Worm (Caenorhabditis elegans) whole organism, L1 larva: ENCODE results near the gene cpt-1.

Source experiments
- C04F5.9 ChIP-seq: sonication (generic microtip); optimal IDR thresholded peaks from 2 replicates; lab custom pipeline; 2016; ENCODE audit warnings: missing genetic modification characterization, missing compliant biosample characterization
- C16A3.4 ChIP-seq: fragments of 150-350 bp; optimal IDR thresholded peaks from 2 replicates; lab custom pipeline; 2014; ENCODE audit warnings: missing biosample characterization, missing genetic modification characterization
- C34B4.2 ChIP-seq: sonication (generic microtip); optimal IDR thresholded peaks from 2 replicates; lab custom pipeline; 2017; ENCODE audit warnings: mild to moderate bottlenecking, missing genetic modification characterization, missing compliant biosample characterization
- aha-1 ChIP-seq: fragments of 150-350 bp; optimal IDR thresholded peaks from 2 replicates; lab custom pipeline; 2014; ENCODE audit warnings: missing biosample characterization, missing genetic modification characterization
- aly-2 ChIP-seq: fragments of 150-350 bp; optimal IDR thresholded peaks from 2 replicates; lab custom pipeline; 2014; ENCODE audit warnings: missing biosample characterization, missing genetic modification characterization
- blmp-1 ChIP-seq: fragments of 150-350 bp; optimal IDR thresholded peaks from 2 replicates; lab custom pipeline; 2014; ENCODE audit warnings: missing biosample characterization, missing genetic modification characterization
- ceh-8 ChIP-seq: fragments of 200-800 bp; sonication (Bioruptor generic); optimal IDR thresholded peaks from 2 replicates; lab custom pipeline; 2018; ENCODE audit warnings: mild to moderate bottlenecking, missing genetic modification characterization, moderate library complexity, missing compliant biosample characterization
- ceh-82 ChIP-seq, 3 experiments: fragments of 150-350 bp in 1 of 3; sonication (generic microtip) in 2 of 3; optimal IDR thresholded peaks; 2 replicates each; lab custom pipeline; 2014 to 2017; ENCODE audit warnings: missing biosample characterization in 3 of 3, missing genetic modification characterization in 3 of 3
- ceh-88 ChIP-seq: fragments of 200-800 bp; sonication (Bioruptor generic); IDR thresholded peaks from 2 replicates; pipeline ENCODE4 v1.3.6; 2022; ENCODE audit warnings: missing genetic modification characterization, missing compliant biosample characterization
- ceh-90 ChIP-seq: sonication (generic microtip); optimal IDR thresholded peaks from 2 replicates; lab custom pipeline; 2016; ENCODE audit warnings: missing genetic modification characterization, missing compliant biosample characterization
- dpl-1 ChIP-seq, 3 experiments: fragments of 150-350 bp in 2 of 3; sonication (generic microtip) in 1 of 3; optimal IDR thresholded peaks; 2 replicates each; lab custom pipeline; 2014 to 2017; ENCODE audit warnings: missing biosample characterization in 3 of 3, missing genetic modification characterization in 3 of 3, missing genetic modification reagents in 3 of 3
- efl-1 ChIP-seq, 4 experiments: fragments of 150-350 bp; optimal IDR thresholded peaks in 3 of 4; peaks in 1 of 4; 1 replicate in 1 of 4; 2 replicates in 3 of 4; lab custom pipeline; 2014; ENCODE audit warnings: missing biosample characterization in 2 of 4, missing genetic modification characterization in 2 of 4, missing genetic modification reagents in 2 of 4
- egl-13 ChIP-seq: sonication (generic microtip); optimal IDR thresholded peaks from 2 replicates; lab custom pipeline; 2016; ENCODE audit warnings: missing genotype, missing genetic modification reagents, missing genetic modification characterization, missing compliant biosample characterization
- elt-2 ChIP-seq: sonication (generic microtip); optimal IDR thresholded peaks from 2 replicates; lab custom pipeline; 2016; ENCODE audit warnings: missing genetic modification characterization, mild to moderate bottlenecking, inconsistent platforms, missing compliant biosample characterization, missing genetic modification reagents
- elt-3 ChIP-seq, 6 experiments: fragments of 150-350 bp in 1 of 6; sonication (generic microtip); optimal IDR thresholded peaks; 2 replicates each; lab custom pipeline; 2017 to 2018; ENCODE audit warnings: missing biosample characterization in 6 of 6, missing genetic modification characterization in 6 of 6, inconsistent platforms in 1 of 6
- ets-5 ChIP-seq: fragments of 200-800 bp; sonication (Bioruptor generic); IDR thresholded peaks from 2 replicates; pipeline ENCODE4 v1.3.6; 2022; ENCODE audit warnings: missing genetic modification characterization, missing compliant biosample characterization
- fkh-10 ChIP-seq: sonication (generic microtip); optimal IDR thresholded peaks from 2 replicates; lab custom pipeline; 2017; ENCODE audit warnings: missing biosample characterization, missing genetic modification reagents, missing genetic modification characterization
- fkh-8 ChIP-seq: sonication (generic microtip); optimal IDR thresholded peaks from 2 replicates; lab custom pipeline; 2016; ENCODE audit warnings: mild to moderate bottlenecking, missing genetic modification characterization, missing compliant biosample characterization
- fos-1 ChIP-seq: fragments of 150-350 bp; optimal IDR thresholded peaks from 2 replicates; lab custom pipeline; 2014; ENCODE audit warnings: missing biosample characterization, missing genetic modification characterization
- hlh-17 ChIP-seq: fragments of 200-800 bp; sonication (Bioruptor generic); optimal IDR thresholded peaks from 2 replicates; lab custom pipeline; 2018; ENCODE audit warnings: missing genetic modification characterization, mild to moderate bottlenecking, missing compliant biosample characterization, moderate library complexity, borderline replicate concordance
- hlh-4 ChIP-seq: sonication (generic microtip); optimal IDR thresholded peaks from 2 replicates; lab custom pipeline; 2016; ENCODE audit warnings: mild to moderate bottlenecking, missing genetic modification characterization, missing compliant biosample characterization
- isw-1 ChIP-seq: fragments of 200-800 bp; sonication (Bioruptor generic); IDR thresholded peaks from 2 replicates; pipeline ENCODE4 v1.3.6; 2022; ENCODE audit warnings: missing genetic modification characterization, missing compliant biosample characterization
- lin-13 ChIP-seq: fragments of 150-350 bp; optimal IDR thresholded peaks from 2 replicates; lab custom pipeline; 2014; ENCODE audit warnings: missing biosample characterization, missing genetic modification reagents, missing genetic modification characterization
- lin-14 ChIP-seq: fragments of 200-800 bp; sonication (Bioruptor generic); optimal IDR thresholded peaks from 2 replicates; lab custom pipeline; 2018; ENCODE audit warnings: mild to moderate bottlenecking, missing genetic modification characterization, moderate library complexity, missing compliant biosample characterization
- lin-15B ChIP-seq: fragments of 150-350 bp; sonication (generic microtip); optimal IDR thresholded peaks from 3 replicates; lab custom pipeline; 2014; ENCODE audit warnings: missing biosample characterization, missing genetic modification characterization
- lin-35 ChIP-seq, 2 experiments: fragments of 150-350 bp; optimal IDR thresholded peaks; 2 replicates each; lab custom pipeline; 2014; ENCODE audit warnings: missing biosample characterization in 2 of 2, missing genetic modification characterization in 2 of 2, missing genetic modification reagents in 2 of 2
- lin-39 ChIP-seq: fragments of 150-350 bp; optimal IDR thresholded peaks from 2 replicates; lab custom pipeline; 2014; ENCODE audit warnings: missing biosample characterization, missing genetic modification reagents, missing genetic modification characterization
- lir-3 ChIP-seq: sonication (generic microtip); optimal IDR thresholded peaks from 2 replicates; lab custom pipeline; 2016; ENCODE audit warnings: mild to moderate bottlenecking, missing genetic modification characterization, moderate library complexity, missing compliant biosample characterization; ENCODE audit not compliant: poor library complexity
- lsy-2 ChIP-seq, 2 experiments: fragments of 150-350 bp; optimal IDR thresholded peaks; 2 replicates each; lab custom pipeline; 2014; ENCODE audit warnings: missing biosample characterization in 2 of 2, missing genetic modification characterization in 2 of 2
- mab-9 ChIP-seq: fragments of 200-800 bp; sonication (Bioruptor generic); IDR thresholded peaks from 2 replicates; pipeline ENCODE4 v1.3.6; 2022; ENCODE audit warnings: missing genetic modification reagents, missing genetic modification characterization, missing compliant biosample characterization
- mdl-1 ChIP-seq, 2 experiments: fragments of 150-350 bp; optimal IDR thresholded peaks; 2 replicates each; lab custom pipeline; 2014 to 2017; ENCODE audit warnings: missing biosample characterization in 2 of 2, missing genetic modification characterization in 2 of 2, inconsistent platforms in 1 of 2
- mef-2 ChIP-seq: fragments of 150-350 bp; optimal IDR thresholded peaks from 2 replicates; lab custom pipeline; 2014; ENCODE audit warnings: missing biosample characterization, missing genetic modification characterization
- mep-1 ChIP-seq: fragments of 150-350 bp; optimal IDR thresholded peaks from 2 replicates; lab custom pipeline; 2014; ENCODE audit warnings: missing biosample characterization, missing genetic modification characterization
- nhr-12 ChIP-seq: sonication (generic microtip); optimal IDR thresholded peaks from 2 replicates; lab custom pipeline; 2017; ENCODE audit warnings: missing biosample characterization, missing genetic modification characterization
- nhr-19 ChIP-seq: fragments of 200-800 bp; sonication (Bioruptor generic); conservative IDR thresholded peaks from 2 replicates; pipeline ENCODE4 v1.3.6; 2022; ENCODE audit warnings: missing genetic modification characterization, missing compliant biosample characterization
- nhr-237 ChIP-seq: fragments of 150-350 bp; optimal IDR thresholded peaks from 2 replicates; lab custom pipeline; 2014; ENCODE audit warnings: missing biosample characterization, missing genetic modification characterization
- nhr-28 ChIP-seq: fragments of 150-350 bp; optimal IDR thresholded peaks from 2 replicates; lab custom pipeline; 2014; ENCODE audit warnings: missing biosample characterization, missing genetic modification characterization
- nhr-47 ChIP-seq: sonication (generic microtip); optimal IDR thresholded peaks from 2 replicates; lab custom pipeline; 2016; ENCODE audit warnings: mild to moderate bottlenecking, missing genetic modification characterization, moderate library complexity, missing compliant biosample characterization
- nhr-76 ChIP-seq: sonication (generic microtip); optimal IDR thresholded peaks from 2 replicates; lab custom pipeline; 2017; ENCODE audit warnings: missing biosample characterization, missing genetic modification characterization
- nhr-85 ChIP-seq: sonication (generic microtip); peaks from one replicate; lab custom pipeline; 2016; ENCODE audit warnings: missing genetic modification characterization, inconsistent platforms, missing compliant biosample characterization
- nhr-90 ChIP-seq: sonication (generic microtip); optimal IDR thresholded peaks from 2 replicates; lab custom pipeline; 2016; ENCODE audit warnings: mild to moderate bottlenecking, missing genetic modification characterization, missing compliant biosample characterization; ENCODE audit not compliant: poor library complexity
- pax-3 ChIP-seq: fragments of 200-800 bp; sonication (Bioruptor generic); optimal IDR thresholded peaks from 2 replicates; lab custom pipeline; 2018; ENCODE audit warnings: mild to moderate bottlenecking, missing genetic modification characterization, moderate library complexity, missing compliant biosample characterization
- skn-1 ChIP-seq: fragments of 150-350 bp; optimal IDR thresholded peaks from 2 replicates; lab custom pipeline; 2014; ENCODE audit warnings: missing biosample characterization, missing genetic modification characterization
- sptf-1 ChIP-seq: fragments of 150-350 bp; optimal IDR thresholded peaks from 2 replicates; lab custom pipeline; 2014; ENCODE audit warnings: missing biosample characterization, missing genetic modification characterization
- swsn-7 ChIP-seq: sonication (generic microtip); optimal IDR thresholded peaks from 2 replicates; lab custom pipeline; 2016; ENCODE audit warnings: missing genetic modification characterization, missing compliant biosample characterization
- tbx-2 ChIP-seq: sonication (generic microtip); optimal IDR thresholded peaks from 2 replicates; lab custom pipeline; 2016; ENCODE audit warnings: missing genetic modification characterization, missing compliant biosample characterization
- tlp-1 ChIP-seq: fragments of 150-350 bp; optimal IDR thresholded peaks from 2 replicates; lab custom pipeline; 2014; ENCODE audit warnings: missing biosample characterization, missing genetic modification characterization
- unc-130 ChIP-seq: fragments of 150-350 bp; optimal IDR thresholded peaks from 2 replicates; lab custom pipeline; 2017; ENCODE audit warnings: missing biosample characterization, missing genetic modification characterization, inconsistent platforms
- unc-86 ChIP-seq: sonication (generic microtip); optimal IDR thresholded peaks from 2 replicates; lab custom pipeline; 2016; ENCODE audit warnings: missing genetic modification characterization, missing compliant biosample characterization
- unc-98 ChIP-seq: fragments of 200-800 bp; sonication (Bioruptor generic); IDR thresholded peaks from 2 replicates; pipeline ENCODE4 v1.3.6; 2022; ENCODE audit warnings: missing genetic modification characterization, missing compliant biosample characterization
- zag-1 ChIP-seq: fragments of 150-350 bp; optimal IDR thresholded peaks from 2 replicates; lab custom pipeline; 2014; ENCODE audit warnings: missing biosample characterization, missing genetic modification characterization
- ztf-11 ChIP-seq, 2 experiments: sonication (generic microtip); optimal IDR thresholded peaks; 2 replicates each; lab custom pipeline; 2016 to 2017; ENCODE audit warnings: missing genetic modification characterization in 2 of 2, missing biosample characterization in 1 of 2, missing compliant biosample characterization in 1 of 2

cpt-1 gene

DNA sequence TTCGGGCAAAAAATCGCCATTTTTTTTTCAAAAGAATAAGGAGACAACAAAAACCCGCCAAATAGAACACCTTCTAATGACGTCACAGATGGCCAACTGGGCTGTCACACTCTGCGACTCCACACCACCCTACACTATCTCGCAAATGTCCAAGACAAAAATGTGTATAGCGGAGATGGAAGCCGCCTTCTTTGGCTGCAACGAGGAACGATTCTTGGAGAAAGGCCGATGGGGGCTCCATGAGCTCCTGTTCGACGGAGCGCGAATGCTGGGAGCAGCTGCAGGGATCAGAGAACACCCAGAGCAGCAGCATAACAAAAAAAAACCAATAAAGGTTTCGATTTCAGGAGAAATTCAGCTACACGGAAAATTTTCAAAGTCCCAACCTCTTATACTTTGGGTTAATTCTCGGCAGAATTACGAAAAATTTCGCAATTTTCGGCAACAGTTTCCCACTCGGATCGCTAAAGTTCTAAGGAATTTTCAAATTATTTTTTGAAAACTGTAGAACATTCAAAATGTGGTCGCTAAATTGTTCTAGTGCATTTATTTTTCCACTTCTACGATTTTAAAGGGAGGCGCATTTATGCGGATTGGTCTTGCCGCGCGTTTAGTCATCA lies 9.6 kb upstream of the cpt-1 start:
- TF ChIP-seq blmp-1 (no peak), nhr-90 (tag; lab: Kevin White, UChicago) (no peak), unc-86 (tag; lab: Kevin White, UChicago) (peak; percentile 60), mep-1 (peak; percentile 36), unc-130 (tag; lab: Kevin White, UChicago) (no peak), ztf-11 (tag; optimal IDR thresholded peaks at IDR 0.05; lab: Kevin White, UChicago) (peak in 1 of 2 experiments; percentile 2), egl-13 (peak; percentile 35), lsy-2 (tag; optimal IDR thresholded peaks at IDR 0.05; lab: Kevin White, UChicago) (peak; percentile 9 to 10), C34B4.2 (tag; lab: Kevin White, UChicago) (no peak), isw-1 (GFP tag; lab: Robert Waterston, UW) (peak; percentile 15; the same call in 1 of the 2 replicates), mef-2 (tag; lab: Kevin White, UChicago) (no peak), hlh-17 (GFP tag; lab: Kevin White, UChicago) (no peak), nhr-47 (peak; percentile 54), aly-2 (tag; lab: Kevin White, UChicago) (no peak), mdl-1 (tag; optimal IDR thresholded peaks at IDR 0.05; lab: Kevin White, UChicago) (peak in 1 of 2 experiments; percentile 6), fos-1 (tag; lab: Kevin White, UChicago) (no peak), unc-98 (no peak), ceh-90 (no peak), ceh-8 (GFP tag; lab: Kevin White, UChicago) (no peak), nhr-19 (peak; percentile 90), nhr-28 (tag; lab: Kevin White, UChicago) (no peak), dpl-1 (GFP tag; optimal IDR thresholded peaks at IDR 0.05; lab: Kevin White, UChicago) (peak in 2 of 3 experiments; percentile 15 to 57), fkh-8 (tag; lab: Kevin White, UChicago) (peak; percentile 59), lin-13 (GFP tag; lab: Kevin White, UChicago) (no peak), pax-3 (no peak), tlp-1 (tag; lab: Kevin White, UChicago) (no peak), elt-3 (tag; optimal IDR thresholded peaks at IDR 0.05; lab: Kevin White, UChicago) (no peak), aha-1 (tag; lab: Kevin White, UChicago) (no peak), efl-1 (optimal IDR thresholded peaks at IDR 0.05; lab: Kevin White, UChicago) (peak; percentile 34 to 36), efl-1 (GFP tag; optimal IDR thresholded peaks at IDR 0.05 in 1 of 2; lab: Kevin White, UChicago) (peak; percentile 31 to 55), nhr-12 (tag; lab: Kevin White, UChicago) (no peak), lin-15B (tag; lab: Kevin White, UChicago) (peak; percentile 47), lin-39 (tag; lab: Kevin White, UChicago) (no peak), nhr-76 (no peak), ceh-88 (no peak), lin-14 (GFP tag; lab: Kevin White, UChicago) (peak; percentile 86), nhr-85 (tag; lab: Kevin White, UChicago) (peak; percentile 13), fkh-10 (no peak), elt-2 (no peak), mab-9 (no peak), tbx-2 (tag; lab: Kevin White, UChicago) (peak; percentile 33), sptf-1 (tag; lab: Kevin White, UChicago) (no peak), skn-1 (peak; percentile 16), nhr-237 (tag; lab: Kevin White, UChicago) (no peak), ceh-82 (tag; optimal IDR thresholded peaks at IDR 0.05; lab: Kevin White, UChicago) (peak in 2 of 3 experiments; percentile 4 to 30), swsn-7 (tag; lab: Kevin White, UChicago) (peak; percentile 41), ets-5 (GFP tag; lab: Robert Waterston, UW) (no peak), lin-35 (GFP tag; optimal IDR thresholded peaks at IDR 0.05; lab: Kevin White, UChicago) (peak in 1 of 2 experiments; percentile 59), lir-3 (tag; lab: Kevin White, UChicago) (no peak), hlh-4 (tag; lab: Kevin White, UChicago) (no peak), C16A3.4 (tag; lab: Kevin White, UChicago) (no peak), C04F5.9 (tag; lab: Kevin White, UChicago) (no peak), zag-1 (tag; lab: Kevin White, UChicago) (no peak)
